ENCODE assay signal across 1 fruit fly cellular context in genomic region chr3L:2599214-2599730, dm6.
TF ChIP-seq lines count a peak whose summit lies in the region.

Gene CG16985, plus strand, starts transcription at chr3L:2599297.
Gene CG12182, minus strand, starts transcription at chr3L:2599579.

TF ChIP-seq in whole organism, embryonic, 481 proteins besides CTCF, POLR2A, EP300 and RAD21 (continued from another document):
- peak; percentile 34; the same call in 1 of the 3 replicates for TF ChIP-seq CG16813 (GFP tag; IDR thresholded peaks at IDR 0.05; lab: Robert Waterston, UW; ENCODE audit: partially characterized antibody)
- TF ChIP-seq Lpt (GFP tag; optimal IDR thresholded peaks at IDR 0.05; lab: Kevin White, UChicago): no peak
- peak; percentile 29 for TF ChIP-seq CG17186 (GFP tag; optimal IDR thresholded peaks at IDR 0.05; lab: Kevin White, UChicago)
- TF ChIP-seq CG8388 (GFP tag; optimal IDR thresholded peaks at IDR 0.05; lab: Kevin White, UChicago): no peak
- 0 out of 2 replicates have a peak, but pooled peaks have one; percentile 47 for TF ChIP-seq sna (GFP tag; IDR thresholded peaks at IDR 0.05; lab: Robert Waterston, UW; ENCODE audit: partially characterized antibody)
- TF ChIP-seq Med (GFP tag; lab: Kevin White, UChicago): peak; percentile 83
- no peak for TF ChIP-seq fu2 (GFP tag; optimal IDR thresholded peaks at IDR 0.05; lab: Kevin White, UChicago)
- TF ChIP-seq CG2116 (GFP tag; optimal IDR thresholded peaks at IDR 0.05; lab: Kevin White, UChicago): peak; percentile 62
- no peak for TF ChIP-seq Deaf1 (tag; optimal IDR thresholded peaks at IDR 0.05; lab: Kevin White, UChicago)
- no peak for TF ChIP-seq CG31388 (GFP tag; optimal IDR thresholded peaks at IDR 0.05; lab: Kevin White, UChicago)
- TF ChIP-seq CG4424 (GFP tag; optimal IDR thresholded peaks at IDR 0.05; lab: Kevin White, UChicago): no peak
- TF ChIP-seq crp (GFP tag; optimal IDR thresholded peaks at IDR 0.05; lab: Kevin White, UChicago): peak; percentile 1 to 86
- no peak for TF ChIP-seq HLH3B (GFP tag; IDR thresholded peaks at IDR 0.05; lab: Robert Waterston, UW)
- TF ChIP-seq zfh1 (GFP tag; IDR thresholded peaks at IDR 0.05; lab: Robert Waterston, UW): no peak
- TF ChIP-seq CG12942 (GFP tag; optimal IDR thresholded peaks at IDR 0.05; lab: Kevin White, UChicago): no peak
